Worm (Caenorhabditis elegans) whole organism, late embryonic: ENCODE measurements around the gene fut-6.

Experiments used
- C08G9.2 ChIP-seq: sonication (generic microtip); optimal IDR thresholded peaks from 2 replicates; lab custom pipeline; 2016; ENCODE audit warnings: mild to moderate bottlenecking, missing genetic modification characterization, moderate library complexity, missing compliant biosample characterization
- K02D7.2 ChIP-seq: sonication (generic microtip); optimal IDR thresholded peaks from 2 replicates; lab custom pipeline; 2017; ENCODE audit warnings: mild to moderate bottlenecking, missing genetic modification characterization, missing compliant biosample characterization
- K09A11.1 ChIP-seq: sonication (generic microtip); optimal IDR thresholded peaks from 2 replicates; lab custom pipeline; 2017; ENCODE audit warnings: antibody characterized with exemption, mild to moderate bottlenecking, missing genetic modification characterization, missing compliant biosample characterization; ENCODE audit not compliant: insufficient read depth
- ceh-18 ChIP-seq: sonication (generic microtip); optimal IDR thresholded peaks from 2 replicates; lab custom pipeline; 2016; ENCODE audit warnings: missing genetic modification characterization, missing compliant biosample characterization
- ceh-19 ChIP-seq: fragments of 200-800 bp; sonication (Bioruptor generic); optimal IDR thresholded peaks from 2 replicates; lab custom pipeline; 2018; ENCODE audit warnings: mild to moderate bottlenecking, missing genetic modification characterization, missing compliant biosample characterization
- ceh-2 ChIP-seq: sonication (generic microtip); optimal IDR thresholded peaks from 2 replicates; lab custom pipeline; 2016; ENCODE audit warnings: missing genotype, missing genetic modification characterization, missing compliant biosample characterization
- ceh-22 ChIP-seq: sonication (generic microtip); optimal IDR thresholded peaks from 2 replicates; lab custom pipeline; 2017; ENCODE audit warnings: missing biosample characterization, missing genetic modification characterization
- ceh-30 ChIP-seq: fragments of 150-350 bp; optimal IDR thresholded peaks from 2 replicates; lab custom pipeline; 2014; ENCODE audit warnings: missing biosample characterization, missing genetic modification characterization
- ceh-31 ChIP-seq: sonication (generic microtip); optimal IDR thresholded peaks from 2 replicates; lab custom pipeline; 2016; ENCODE audit warnings: missing genetic modification characterization, missing compliant biosample characterization
- ceh-48 ChIP-seq: sonication (generic microtip); optimal IDR thresholded peaks from 2 replicates; lab custom pipeline; 2016; ENCODE audit warnings: missing genetic modification characterization, inconsistent platforms, missing compliant biosample characterization
- ceh-9 ChIP-seq: sonication (generic microtip); optimal IDR thresholded peaks from 2 replicates; lab custom pipeline; 2016; ENCODE audit warnings: mild to moderate bottlenecking, missing genetic modification characterization, inconsistent platforms, missing compliant biosample characterization
- fkh-6 ChIP-seq: sonication (generic microtip); optimal IDR thresholded peaks from 2 replicates; lab custom pipeline; 2016; ENCODE audit warnings: missing genetic modification characterization, missing compliant biosample characterization
- hlh-15 ChIP-seq: sonication (generic microtip); optimal IDR thresholded peaks from 2 replicates; lab custom pipeline; 2016; ENCODE audit warnings: missing genetic modification characterization, missing compliant biosample characterization
- lim-6 ChIP-seq: sonication (generic microtip); optimal IDR thresholded peaks from 2 replicates; lab custom pipeline; 2016; ENCODE audit warnings: missing genetic modification characterization, missing compliant biosample characterization
- nfya-1 ChIP-seq: sonication (generic microtip); optimal IDR thresholded peaks from 2 replicates; lab custom pipeline; 2017; ENCODE audit warnings: missing genetic modification characterization, mild to moderate bottlenecking, missing compliant biosample characterization, antibody characterized with exemption, moderate library complexity
- nhr-11 ChIP-seq: fragments of 150-350 bp; optimal IDR thresholded peaks from 2 replicates; lab custom pipeline; 2014; ENCODE audit warnings: missing biosample characterization, missing genetic modification characterization
- pat-9 ChIP-seq: fragments of 200-800 bp; sonication (Bioruptor generic); optimal IDR thresholded peaks from 2 replicates; lab custom pipeline; 2018; ENCODE audit warnings: mild to moderate bottlenecking, missing genetic modification characterization, moderate library complexity, missing compliant biosample characterization
- pha-2 ChIP-seq: sonication (generic microtip); optimal IDR thresholded peaks from 2 replicates; lab custom pipeline; 2017; ENCODE audit warnings: mild to moderate bottlenecking, missing genetic modification characterization, missing compliant biosample characterization
- pqm-1 ChIP-seq: sonication (generic microtip); optimal IDR thresholded peaks from 2 replicates; lab custom pipeline; 2016; ENCODE audit warnings: missing genetic modification characterization, missing compliant biosample characterization
- pros-1 ChIP-seq: fragments of 150-350 bp; optimal IDR thresholded peaks from 2 replicates; lab custom pipeline; 2014; ENCODE audit warnings: missing biosample characterization, missing genetic modification reagents, missing genetic modification characterization
- rnt-1 ChIP-seq: sonication (generic microtip); optimal IDR thresholded peaks from 2 replicates; lab custom pipeline; 2016; ENCODE audit warnings: missing genetic modification characterization, missing compliant biosample characterization
- sox-4 ChIP-seq: sonication (generic microtip); optimal IDR thresholded peaks from 2 replicates; lab custom pipeline; 2017; ENCODE audit warnings: mild to moderate bottlenecking, missing genetic modification characterization, inconsistent platforms, missing compliant biosample characterization
- syd-9 ChIP-seq: sonication (generic microtip); optimal IDR thresholded peaks from 2 replicates; lab custom pipeline; 2016; ENCODE audit warnings: mild to moderate bottlenecking, missing genetic modification characterization, moderate library complexity, missing compliant biosample characterization
- tbx-2 ChIP-seq: sonication (generic microtip); optimal IDR thresholded peaks from 2 replicates; lab custom pipeline; 2016; ENCODE audit warnings: missing genetic modification characterization, missing compliant biosample characterization
- ttx-3 ChIP-seq: sonication (generic microtip); optimal IDR thresholded peaks from 2 replicates; lab custom pipeline; 2016; ENCODE audit warnings: missing genetic modification reagents, missing genetic modification characterization, missing compliant biosample characterization
- unc-42 ChIP-seq: sonication (generic microtip); optimal IDR thresholded peaks from 2 replicates; lab custom pipeline; 2016; ENCODE audit warnings: missing genotype, missing genetic modification characterization, missing compliant biosample characterization

The fut-6 gene

ce11 chrII:4621650-4622049 lies 34.1 kb downstream of the fut-6 start, which contains the start of gene clec-139:
TSS of gene clec-139 (minus strand) at chrII:4621750.
- TF ChIP-seq rnt-1 (no peak), nfya-1 (tag; lab: Kevin White, UChicago) (no peak), pros-1 (tag; lab: Kevin White, UChicago) (no peak), nhr-11 (tag; lab: Kevin White, UChicago) (no peak), pha-2 (tag; lab: Kevin White, UChicago) (no peak), ceh-48 (tag; lab: Kevin White, UChicago) (no peak)

- TF ChIP-seq syd-9 (tag; lab: Kevin White, UChicago), result no peak
These were observed 36.0 kb downstream of the fut-6 start, which contains the start of gene clec-138 for ce11 chrII:4619700-4620099. TSS of gene clec-138 (minus strand) at chrII:4619800.

ce11 chrII:4617990-4618389 lies 37.7 kb downstream of the fut-6 start, which contains the start of gene clec-137:
TSS of gene clec-137 (minus strand) at chrII:4618090.
- no peak for TF ChIP-seq pat-9 (tag; lab: Kevin White, UChicago)
- no peak for TF ChIP-seq C08G9.2
- no peak for TF ChIP-seq lim-6 (tag; lab: Kevin White, UChicago)
- no peak for TF ChIP-seq K09A11.1 (tag; lab: Kevin White, UChicago)
- no peak for TF ChIP-seq ttx-3 (tag; lab: Kevin White, UChicago)
- TF ChIP-seq ceh-19, result no peak
- no peak for TF ChIP-seq ceh-22 (tag; lab: Kevin White, UChicago)
- no peak for TF ChIP-seq ceh-18 (tag; lab: Kevin White, UChicago)
- TF ChIP-seq pha-2 (tag; lab: Kevin White, UChicago), result no peak
- no peak for TF ChIP-seq tbx-2 (tag; lab: Kevin White, UChicago)

- TF ChIP-seq ceh-2 (tag; lab: Kevin White, UChicago), result no peak
- TF ChIP-seq tbx-2 (tag; lab: Kevin White, UChicago), result no peak
- no peak for TF ChIP-seq fkh-6 (tag; lab: Kevin White, UChicago)
- TF ChIP-seq ceh-30 (tag; lab: Kevin White, UChicago), result no peak
- no peak for TF ChIP-seq syd-9 (tag; lab: Kevin White, UChicago)
- no peak for TF ChIP-seq rnt-1
- TF ChIP-seq ceh-22 (tag; lab: Kevin White, UChicago), result no peak
These were observed 39.3 kb downstream of the fut-6 start, which contains the start of gene clec-136 for ce11 chrII:4616443-4616842. TSS of gene clec-136 (minus strand) at chrII:4616543.

- no peak for TF ChIP-seq fkh-6 (tag; lab: Kevin White, UChicago)
- TF ChIP-seq pqm-1 (tag; lab: Kevin White, UChicago), result no peak
- no peak for TF ChIP-seq pat-9 (tag; lab: Kevin White, UChicago)
- no peak for TF ChIP-seq ceh-31 (tag; lab: Kevin White, UChicago)
- TF ChIP-seq ceh-2 (tag; lab: Kevin White, UChicago), result no peak
- no peak for TF ChIP-seq sox-4 (tag; lab: Kevin White, UChicago)
These were observed 43.0 kb downstream of the fut-6 start, which contains the start of gene pqn-35 for ce11 chrII:4612694-4613093. TSS of gene pqn-35 (plus strand) at chrII:4612994.

- TF ChIP-seq hlh-15 (tag; lab: Kevin White, UChicago), result no peak
These were observed 47.7 kb downstream of the fut-6 start, which contains the start of gene F35D11.3 for ce11 chrII:4608073-4608472. TSS of gene F35D11.3 (plus strand) at chrII:4608372.

- TF ChIP-seq ceh-9 (tag; lab: Kevin White, UChicago), result no peak
- TF ChIP-seq unc-42 (tag; lab: Kevin White, UChicago), result peak; percentile 69
- TF ChIP-seq K02D7.2 (tag; lab: Kevin White, UChicago), result no peak
These were observed 48.9 kb downstream of the fut-6 start for ce11 chrII:4606687-4607297.
